Worm (Caenorhabditis elegans) whole organism, midembryonic: ENCODE data around the gene str-256.

Experiments used
- flt-1 ChIP-seq: fragments of 200-800 bp; sonication (Bioruptor generic); IDR thresholded peaks from 2 replicates; pipeline ENCODE4 v1.3.6; 2022; ENCODE audit warnings: missing genetic modification characterization, missing compliant biosample characterization
- ref-1 ChIP-seq: fragments of 200-800 bp; sonication (Bioruptor generic); conservative IDR thresholded peaks from 2 replicates; pipeline ENCODE4 v1.3.6; 2022; ENCODE audit warnings: missing genetic modification reagents, missing genetic modification characterization, missing compliant biosample characterization
- tab-1 ChIP-seq: fragments of 200-800 bp; sonication (Bioruptor generic); IDR thresholded peaks from 2 replicates; pipeline ENCODE4 v1.3.6; 2022; ENCODE audit warnings: missing genetic modification characterization, missing compliant biosample characterization

ce11 chrV:494284-494683 is 6.8 kb downstream of the str-256 start, which contains the start of gene nhr-131:
- no peak for TF ChIP-seq tab-1
- TF ChIP-seq ref-1 (GFP tag; lab: Robert Waterston, UW): no peak
- no peak for TF ChIP-seq flt-1 (GFP tag; lab: Robert Waterston, UW)
